Fruit fly (Drosophila melanogaster) whole organism, embryonic: ENCODE results near the gene CG33217.
A peak's percentile ranks its signal among the peaks of the same experiment; 100 is the strongest.

Experiments used
- Aef1 ChIP-seq: fragments of 200-800 bp; sonication (Bioruptor generic); IDR thresholded peaks from 3 replicates; pipeline ENCODE4 v1.3.6; 2022; ENCODE audit warnings: missing biosample characterization, missing genetic modification characterization
- Bteb2 ChIP-seq: fragments of 200-800 bp; sonication (Bioruptor generic); optimal IDR thresholded peaks from 2 replicates; lab custom pipeline; 2016; ENCODE audit warnings: missing biosample characterization, missing genetic modification characterization
- CG10959 ChIP-seq: fragments of 200-800 bp; sonication (Bioruptor generic); IDR thresholded peaks from 2 replicates; pipeline ENCODE4 v1.3.6; 2022; ENCODE audit warnings: missing biosample characterization, missing genetic modification characterization
- CG11504 ChIP-seq: fragments of 200-800 bp; sonication (Bioruptor generic); optimal IDR thresholded peaks from 3 replicates; lab custom pipeline; 2019; ENCODE audit warnings: missing biosample characterization, mild to moderate bottlenecking, missing genetic modification characterization, moderate library complexity
- CG12155 ChIP-seq: fragments of 200-800 bp; sonication (Bioruptor generic); optimal IDR thresholded peaks from 3 replicates; lab custom pipeline; 2016; ENCODE audit warnings: missing biosample characterization, missing genetic modification characterization
- CG12659 ChIP-seq: fragments of 200-800 bp; sonication (Bioruptor generic); optimal IDR thresholded peaks from 3 replicates; lab custom pipeline; 2017; ENCODE audit warnings: mild to moderate bottlenecking, missing biosample characterization, missing genetic modification reagents, missing genetic modification characterization
- CG12942 ChIP-seq: fragments of 200-800 bp; sonication (Bioruptor generic); optimal IDR thresholded peaks from 3 replicates; lab custom pipeline; 2016; ENCODE audit warnings: missing biosample characterization, missing genetic modification characterization
- CG13424 ChIP-seq: fragments of 200-800 bp; sonication (Bioruptor generic); optimal IDR thresholded peaks from 2 replicates; lab custom pipeline; 2019; ENCODE audit warnings: missing biosample characterization, mild to moderate bottlenecking, missing genetic modification characterization, moderate library complexity
- CG13894 ChIP-seq: fragments of 200-800 bp; sonication (Bioruptor generic); optimal IDR thresholded peaks from 3 replicates; lab custom pipeline; 2018; ENCODE audit warnings: missing biosample characterization, mild to moderate bottlenecking, missing genetic modification characterization, moderate library complexity
- CG14014 ChIP-seq: fragments of 200-800 bp; sonication (Bioruptor generic); IDR thresholded peaks from 2 replicates; pipeline ENCODE4 v1.3.6; 2022; ENCODE audit warnings: missing biosample characterization, missing genetic modification characterization
- CG14667 ChIP-seq: fragments of 200-800 bp; sonication (Bioruptor generic); IDR thresholded peaks from 2 replicates; pipeline ENCODE4 v1.3.6; 2022; ENCODE audit warnings: missing biosample characterization, missing genetic modification characterization
- CG1603 ChIP-seq: fragments of 200-800 bp; sonication (Bioruptor generic); optimal IDR thresholded peaks from 2 replicates; lab custom pipeline; 2019; ENCODE audit warnings: missing biosample characterization, mild to moderate bottlenecking, missing genetic modification characterization, moderate library complexity
- CG17802 ChIP-seq: fragments of 200-800 bp; sonication (Bioruptor generic); optimal IDR thresholded peaks from 2 replicates; lab custom pipeline; 2018; ENCODE audit warnings: missing biosample characterization, mild to moderate bottlenecking, missing genetic modification characterization, moderate library complexity
- CG1832 ChIP-seq: fragments of 200-800 bp; sonication (Bioruptor generic); optimal IDR thresholded peaks from 2 replicates; lab custom pipeline; 2017; ENCODE audit warnings: missing biosample characterization, mild to moderate bottlenecking, missing genetic modification characterization, inconsistent platforms
- CG2202 ChIP-seq: fragments of 200-800 bp; sonication (Bioruptor generic); optimal IDR thresholded peaks from 2 replicates; lab custom pipeline; 2018; ENCODE audit warnings: missing biosample characterization, mild to moderate bottlenecking, missing genetic modification characterization
- CG30020 ChIP-seq: fragments of 200-800 bp; optimal IDR thresholded peaks from 2 replicates; lab custom pipeline; 2019; ENCODE audit warnings: missing biosample characterization, mild to moderate bottlenecking, missing genetic modification characterization, moderate library complexity
- CG33213 ChIP-seq: fragments of 200-800 bp; sonication (Bioruptor generic); optimal IDR thresholded peaks from 3 replicates; lab custom pipeline; 2016; ENCODE audit warnings: missing biosample characterization, missing genetic modification characterization
- CG3995 ChIP-seq: fragments of 200-800 bp; sonication (Bioruptor generic); optimal IDR thresholded peaks from 3 replicates; lab custom pipeline; 2016; ENCODE audit warnings: missing biosample characterization, missing genetic modification characterization
- CG4707 ChIP-seq: fragments of 200-800 bp; sonication (Bioruptor generic); optimal IDR thresholded peaks from 2 replicates; lab custom pipeline; 2018; ENCODE audit warnings: missing biosample characterization, mild to moderate bottlenecking, missing genetic modification characterization, moderate library complexity
- CG8388 ChIP-seq: fragments of 200-800 bp; sonication (Bioruptor generic); optimal IDR thresholded peaks from 2 replicates; lab custom pipeline; 2019; ENCODE audit warnings: missing biosample characterization, mild to moderate bottlenecking, missing genetic modification characterization, moderate library complexity
- CG8765 ChIP-seq: fragments of 200-800 bp; sonication (Bioruptor generic); IDR thresholded peaks from 2 replicates; pipeline ENCODE4 v1.3.6; 2022; ENCODE audit warnings: missing biosample characterization, missing genetic modification characterization
- CG9215 ChIP-seq: fragments of 200-800 bp; sonication (Bioruptor generic); IDR thresholded peaks from 2 replicates; pipeline ENCODE4 v1.3.6; 2022; ENCODE audit warnings: missing biosample characterization, missing genetic modification characterization
- CG9609 ChIP-seq: fragments of 200-800 bp; sonication (Bioruptor generic); optimal IDR thresholded peaks from 3 replicates; lab custom pipeline; 2016; ENCODE audit warnings: missing biosample characterization, missing genetic modification characterization
- CHES-1-like ChIP-seq: fragments of 200-800 bp; sonication (Bioruptor generic); optimal IDR thresholded peaks from 2 replicates; lab custom pipeline; 2016; ENCODE audit warnings: missing biosample characterization, missing genetic modification characterization
- D19A ChIP-seq: fragments of 200-800 bp; optimal IDR thresholded peaks from 3 replicates; lab custom pipeline; 2019; ENCODE audit warnings: missing biosample characterization, mild to moderate bottlenecking, missing genetic modification characterization, moderate library complexity
- Ets97D ChIP-seq: fragments of 200-800 bp; sonication (Bioruptor generic); optimal IDR thresholded peaks from 3 replicates; lab custom pipeline; 2016; ENCODE audit warnings: missing biosample characterization, missing genetic modification characterization
- HLH4C ChIP-seq: fragments of 200-800 bp; sonication (Bioruptor generic); IDR thresholded peaks from 3 replicates; pipeline ENCODE4 v1.3.6; 2022; ENCODE audit warnings: missing biosample characterization, missing genetic modification characterization; ENCODE audit not compliant: partially characterized antibody
- HLHmδ ChIP-seq: fragments of 200-800 bp; sonication (Bioruptor generic); optimal IDR thresholded peaks from 2 replicates; lab custom pipeline; 2018; ENCODE audit warnings: missing biosample characterization, mild to moderate bottlenecking, missing genetic modification characterization, moderate library complexity
- Hey ChIP-seq: fragments of 200-800 bp; sonication (Bioruptor generic); optimal IDR thresholded peaks from 3 replicates; lab custom pipeline; 2018; ENCODE audit warnings: missing biosample characterization, mild to moderate bottlenecking, missing genetic modification characterization
- Hsf ChIP-seq: fragments of 200-800 bp; sonication (Bioruptor generic); optimal IDR thresholded peaks from 3 replicates; lab custom pipeline; 2016; ENCODE audit warnings: missing biosample characterization, missing genetic modification characterization
- Pdp1 ChIP-seq, 2 experiments: fragments of 200-800 bp; sonication (Bioruptor generic); optimal IDR thresholded peaks; 3 replicates each; lab custom pipeline; 2016; ENCODE audit warnings: missing biosample characterization in 2 of 2, missing genetic modification characterization in 2 of 2, mild to moderate bottlenecking in 1 of 2, moderate library complexity in 1 of 2
- ab ChIP-seq: fragments of 200-800 bp; sonication (Bioruptor generic); optimal IDR thresholded peaks from 2 replicates; lab custom pipeline; 2016; ENCODE audit warnings: missing biosample characterization, missing genetic modification characterization
- en ChIP-seq: fragments of 200-800 bp; sonication (Bioruptor generic); optimal IDR thresholded peaks from 2 replicates; lab custom pipeline; 2016; ENCODE audit warnings: missing biosample characterization, missing genetic modification characterization
- eyg ChIP-seq: fragments of 200-800 bp; sonication (Bioruptor generic); optimal IDR thresholded peaks from 3 replicates; lab custom pipeline; 2016; ENCODE audit warnings: missing biosample characterization, missing genetic modification characterization
- fd3F ChIP-seq: fragments of 200-800 bp; sonication (Bioruptor generic); optimal IDR thresholded peaks from 2 replicates; lab custom pipeline; 2018; ENCODE audit warnings: missing biosample characterization, mild to moderate bottlenecking, missing genetic modification characterization, moderate library complexity
- nau ChIP-seq: fragments of 200-800 bp; sonication (Bioruptor generic); optimal IDR thresholded peaks from 3 replicates; lab custom pipeline; 2017; ENCODE audit warnings: missing biosample characterization, mild to moderate bottlenecking, missing genetic modification characterization, missing genetic modification reagents
- nerfin-2 ChIP-seq: fragments of 200-800 bp; sonication (Bioruptor generic); IDR thresholded peaks from 2 replicates; pipeline ENCODE4 v1.3.6; 2022; ENCODE audit warnings: missing biosample characterization, missing genetic modification characterization; ENCODE audit not compliant: partially characterized antibody
- pita ChIP-seq: fragments of 200-800 bp; sonication (Bioruptor generic); optimal IDR thresholded peaks from 2 replicates; lab custom pipeline; 2017; ENCODE audit warnings: missing biosample characterization, mild to moderate bottlenecking, missing genetic modification characterization
- pzg ChIP-seq: fragments of 200-800 bp; sonication (Bioruptor generic); optimal IDR thresholded peaks from 3 replicates; lab custom pipeline; 2018; ENCODE audit warnings: missing biosample characterization, mild to moderate bottlenecking, missing genetic modification characterization, moderate library complexity
- row ChIP-seq: fragments of 200-800 bp; sonication (Bioruptor generic); IDR thresholded peaks from 3 replicates; pipeline ENCODE4 v1.3.6; 2022; ENCODE audit warnings: missing biosample characterization, missing genetic modification characterization
- ssp ChIP-seq: fragments of 200-800 bp; sonication (Bioruptor generic); IDR thresholded peaks from 2 replicates; pipeline ENCODE4 v1.3.6; 2022; ENCODE audit warnings: missing biosample characterization, missing genetic modification characterization
- tap ChIP-seq: fragments of 200-800 bp; optimal IDR thresholded peaks from 3 replicates; lab custom pipeline; 2019; ENCODE audit warnings: missing biosample characterization, mild to moderate bottlenecking, missing genetic modification characterization, moderate library complexity
- usp ChIP-seq: fragments of >200 bp; optimal IDR thresholded peaks from 2 replicates; lab custom pipeline; 2017; ENCODE audit warnings: missing biosample characterization, missing genetic modification characterization
- zen ChIP-seq: fragments of 200-800 bp; sonication (Bioruptor generic); optimal IDR thresholded peaks from 3 replicates; lab custom pipeline; 2018; ENCODE audit warnings: missing biosample characterization, mild to moderate bottlenecking, missing genetic modification characterization, moderate library complexity

CG33217 gene

dm6 chr3L:23125736-23126135, at the start of gene CG33217 (continued):
- no peak for TF ChIP-seq HLH4C (GFP tag; lab: Robert Waterston, UW)
- no peak for TF ChIP-seq nerfin-2 (GFP tag; lab: Robert Waterston, UW)
- TF ChIP-seq CG12942, result no peak
- TF ChIP-seq Hey (tag; lab: Kevin White, UChicago), result no peak
- TF ChIP-seq CG2202, result no peak

- no peak for TF ChIP-seq pita
- TF ChIP-seq CG8388 (GFP tag; lab: Kevin White, UChicago), result peak; percentile 70
- TF ChIP-seq Aef1, result no peak
- TF ChIP-seq CG8765 (GFP tag; lab: Robert Waterston, UW), result no peak
- TF ChIP-seq CG30020, result peak; percentile 92
- peak; percentile 17 for TF ChIP-seq CG1603
These were observed 44.6 kb upstream of the CG33217 start for dm6 chr3L:23081256-23081655.

DNA sequence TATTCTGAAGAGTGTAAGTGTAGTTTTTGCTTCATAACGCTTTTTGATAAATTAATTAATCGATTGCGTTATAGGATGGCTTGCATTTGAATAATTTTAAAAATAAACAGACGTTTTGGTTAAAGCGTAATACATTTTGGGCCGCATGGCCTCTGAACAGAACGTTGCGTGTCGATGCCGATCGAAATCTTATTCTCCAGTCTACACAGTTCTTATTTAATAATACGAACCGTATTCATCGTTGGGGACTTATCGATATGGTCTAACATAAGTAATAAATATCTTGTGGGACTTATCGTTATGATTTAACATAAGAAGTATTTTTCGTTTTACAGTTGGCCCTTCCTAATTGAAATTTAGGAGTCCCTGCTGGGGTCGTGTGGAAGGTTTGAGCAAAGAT, 36.9 kb upstream of the CG33217 start:
- peak; percentile 90 for TF ChIP-seq CG17802 (tag; lab: Kevin White, UChicago)
- TF ChIP-seq CG30020, result peak; percentile 57
- TF ChIP-seq Pdp1 (GFP tag; optimal IDR thresholded peaks at IDR 0.05; lab: Kevin White, UChicago), result no peak
- TF ChIP-seq, all 482 proteins: peak for 2

dm6 chr3L:23090020-23090419, 35.8 kb upstream of the CG33217 start:
- peak; percentile 64 for TF ChIP-seq row
- TF ChIP-seq D19A (tag; lab: Kevin White, UChicago), result peak; percentile 64

dm6 chr3L:23095277-23095676, 30.5 kb upstream of the CG33217 start, which contains the start of gene RpL10:
Gene RpL10 (minus strand): TSS chr3L:23095471.
- TF ChIP-seq ab (GFP tag; lab: Kevin White, UChicago) (no peak), pzg (GFP tag; lab: Kevin White, UChicago) (peak; percentile 67), HLHmδ (peak; percentile 59), CG14014 (GFP tag; lab: Robert Waterston, UW) (peak; percentile 57; the same call in 1 of the 2 replicates), nau (peak; percentile 21), CG11504 (tag; lab: Kevin White, UChicago) (no peak), Bteb2 (peak; percentile 37), CG12155 (GFP tag; lab: Kevin White, UChicago) (peak; percentile 29), eyg (peak; percentile 39), CG4707 (peak; percentile 43), Hsf (GFP tag; lab: Kevin White, UChicago) (peak; percentile 54), fd3F (GFP tag; lab: Kevin White, UChicago) (peak; percentile 30), D19A (tag; lab: Kevin White, UChicago) (no peak), CG9609 (peak; percentile 25), CG3995 (GFP tag; lab: Kevin White, UChicago) (peak; percentile 51), usp (GFP tag; lab: Kevin White, UChicago) (no peak), CG12659 (peak; percentile 89), Ets97D (GFP tag; lab: Kevin White, UChicago) (peak; percentile 98), Aef1 (peak; percentile 43; the same call in 2 of the 3 replicates), CG9215 (no peak), CG14667 (peak; percentile 68), ssp (GFP tag; lab: Robert Waterston, UW) (peak; percentile 99), tap (tag; lab: Kevin White, UChicago) (peak; percentile 38), CG13894 (no peak), CG10959 (GFP tag; lab: Robert Waterston, UW) (no peak), CG33213 (GFP tag; lab: Kevin White, UChicago) (peak; percentile 56), en (GFP tag; lab: Kevin White, UChicago) (peak; percentile 9), CG13424 (peak; percentile 6), zen (peak; percentile 65), CG1832 (no peak), CHES-1-like (GFP tag; lab: Kevin White, UChicago) (peak; percentile 6)
